Worm (Caenorhabditis elegans) whole organism, L1 larva: ENCODE data around the gene rpl-22.

ENCODE experiments used
- alr-1 ChIP-seq: fragments of 200-800 bp; sonication (Bioruptor generic); optimal IDR thresholded peaks from 2 replicates; lab custom pipeline; 2018; ENCODE audit warnings: borderline replicate concordance, mild to moderate bottlenecking, missing genetic modification characterization, missing compliant biosample characterization
- aly-2 ChIP-seq: fragments of 150-350 bp; optimal IDR thresholded peaks from 2 replicates; lab custom pipeline; 2014; ENCODE audit warnings: missing biosample characterization, missing genetic modification characterization
- blmp-1 ChIP-seq: fragments of 150-350 bp; optimal IDR thresholded peaks from 2 replicates; lab custom pipeline; 2014; ENCODE audit warnings: missing biosample characterization, missing genetic modification characterization
- ceh-8 ChIP-seq: fragments of 200-800 bp; sonication (Bioruptor generic); optimal IDR thresholded peaks from 2 replicates; lab custom pipeline; 2018; ENCODE audit warnings: mild to moderate bottlenecking, missing genetic modification characterization, moderate library complexity, missing compliant biosample characterization
- ceh-82 ChIP-seq, 3 experiments: fragments of 150-350 bp in 1 of 3; sonication (generic microtip) in 2 of 3; optimal IDR thresholded peaks; 2 replicates each; lab custom pipeline; 2014 to 2017; ENCODE audit warnings: missing biosample characterization in 3 of 3, missing genetic modification characterization in 3 of 3
- dpl-1 ChIP-seq, 3 experiments: fragments of 150-350 bp in 2 of 3; sonication (generic microtip) in 1 of 3; optimal IDR thresholded peaks; 2 replicates each; lab custom pipeline; 2014 to 2017; ENCODE audit warnings: missing biosample characterization in 3 of 3, missing genetic modification characterization in 3 of 3, missing genetic modification reagents in 3 of 3
- dsc-1 ChIP-seq: sonication (generic microtip); optimal IDR thresholded peaks from 2 replicates; lab custom pipeline; 2016; ENCODE audit warnings: mild to moderate bottlenecking, missing genetic modification characterization, missing compliant biosample characterization
- efl-3 ChIP-seq: fragments of 200-800 bp; sonication (Bioruptor generic); optimal IDR thresholded peaks from 2 replicates; lab custom pipeline; 2018; ENCODE audit warnings: mild to moderate bottlenecking, missing genetic modification characterization, missing compliant biosample characterization
- egl-13 ChIP-seq: sonication (generic microtip); optimal IDR thresholded peaks from 2 replicates; lab custom pipeline; 2016; ENCODE audit warnings: missing genotype, missing genetic modification reagents, missing genetic modification characterization, missing compliant biosample characterization
- egl-27 ChIP-seq, 2 experiments: fragments of 150-350 bp in 1 of 2; sonication (generic microtip); optimal IDR thresholded peaks; 3 replicates each; lab custom pipeline; 2017 to 2018; ENCODE audit warnings: missing biosample characterization in 2 of 2, missing genetic modification characterization in 2 of 2, missing genetic modification reagents in 2 of 2
- elt-2 ChIP-seq: sonication (generic microtip); optimal IDR thresholded peaks from 2 replicates; lab custom pipeline; 2016; ENCODE audit warnings: missing genetic modification characterization, mild to moderate bottlenecking, inconsistent platforms, missing compliant biosample characterization, missing genetic modification reagents
- elt-3 ChIP-seq, 6 experiments: fragments of 150-350 bp in 1 of 6; sonication (generic microtip); optimal IDR thresholded peaks; 2 replicates each; lab custom pipeline; 2017 to 2018; ENCODE audit warnings: missing biosample characterization in 6 of 6, missing genetic modification characterization in 6 of 6, inconsistent platforms in 1 of 6
- fkh-8 ChIP-seq: sonication (generic microtip); optimal IDR thresholded peaks from 2 replicates; lab custom pipeline; 2016; ENCODE audit warnings: mild to moderate bottlenecking, missing genetic modification characterization, missing compliant biosample characterization
- hpl-2 ChIP-seq: fragments of 150-350 bp; optimal IDR thresholded peaks from 2 replicates; lab custom pipeline; 2014; ENCODE audit warnings: missing biosample characterization, missing genetic modification reagents, missing genetic modification characterization
- lin-14 ChIP-seq: fragments of 200-800 bp; sonication (Bioruptor generic); optimal IDR thresholded peaks from 2 replicates; lab custom pipeline; 2018; ENCODE audit warnings: mild to moderate bottlenecking, missing genetic modification characterization, moderate library complexity, missing compliant biosample characterization
- mdl-1 ChIP-seq, 2 experiments: fragments of 150-350 bp; optimal IDR thresholded peaks; 2 replicates each; lab custom pipeline; 2014 to 2017; ENCODE audit warnings: missing biosample characterization in 2 of 2, missing genetic modification characterization in 2 of 2, inconsistent platforms in 1 of 2
- mef-2 ChIP-seq: fragments of 150-350 bp; optimal IDR thresholded peaks from 2 replicates; lab custom pipeline; 2014; ENCODE audit warnings: missing biosample characterization, missing genetic modification characterization
- nhr-237 ChIP-seq: fragments of 150-350 bp; optimal IDR thresholded peaks from 2 replicates; lab custom pipeline; 2014; ENCODE audit warnings: missing biosample characterization, missing genetic modification characterization
- nhr-47 ChIP-seq: sonication (generic microtip); optimal IDR thresholded peaks from 2 replicates; lab custom pipeline; 2016; ENCODE audit warnings: mild to moderate bottlenecking, missing genetic modification characterization, moderate library complexity, missing compliant biosample characterization
- nhr-71 ChIP-seq: sonication (generic microtip); optimal IDR thresholded peaks from 2 replicates; lab custom pipeline; 2016; ENCODE audit warnings: mild to moderate bottlenecking, missing genetic modification characterization, moderate library complexity, missing compliant biosample characterization
- pag-3 ChIP-seq: sonication (generic microtip); optimal IDR thresholded peaks from 2 replicates; lab custom pipeline; 2017; ENCODE audit warnings: missing genetic modification characterization, mild to moderate bottlenecking, missing compliant biosample characterization, antibody characterized with exemption, borderline replicate concordance; ENCODE audit not compliant: insufficient read depth
- pax-3 ChIP-seq: fragments of 200-800 bp; sonication (Bioruptor generic); optimal IDR thresholded peaks from 2 replicates; lab custom pipeline; 2018; ENCODE audit warnings: mild to moderate bottlenecking, missing genetic modification characterization, moderate library complexity, missing compliant biosample characterization
- pqm-1 ChIP-seq: sonication (generic microtip); optimal IDR thresholded peaks from 3 replicates; lab custom pipeline; 2017; ENCODE audit warnings: missing biosample characterization, missing genetic modification characterization
- snpc-4 ChIP-seq: fragments of 150-350 bp; optimal IDR thresholded peaks from 2 replicates; lab custom pipeline; 2014; ENCODE audit warnings: missing biosample characterization, missing genetic modification characterization
- sox-4 ChIP-seq: sonication (generic microtip); optimal IDR thresholded peaks from 2 replicates; lab custom pipeline; 2016; ENCODE audit warnings: missing genetic modification characterization, missing compliant biosample characterization
- swsn-7 ChIP-seq: sonication (generic microtip); optimal IDR thresholded peaks from 2 replicates; lab custom pipeline; 2016; ENCODE audit warnings: missing genetic modification characterization, missing compliant biosample characterization
- tbx-2 ChIP-seq: sonication (generic microtip); optimal IDR thresholded peaks from 2 replicates; lab custom pipeline; 2016; ENCODE audit warnings: missing genetic modification characterization, missing compliant biosample characterization
- unc-130 ChIP-seq: fragments of 150-350 bp; optimal IDR thresholded peaks from 2 replicates; lab custom pipeline; 2017; ENCODE audit warnings: missing biosample characterization, missing genetic modification characterization, inconsistent platforms
- unc-30 ChIP-seq: sonication (generic microtip); optimal IDR thresholded peaks from 2 replicates; lab custom pipeline; 2017; ENCODE audit warnings: missing biosample characterization, missing genetic modification characterization
- unc-86 ChIP-seq: sonication (generic microtip); optimal IDR thresholded peaks from 2 replicates; lab custom pipeline; 2016; ENCODE audit warnings: missing genetic modification characterization, missing compliant biosample characterization

The rpl-22 gene

DNA sequence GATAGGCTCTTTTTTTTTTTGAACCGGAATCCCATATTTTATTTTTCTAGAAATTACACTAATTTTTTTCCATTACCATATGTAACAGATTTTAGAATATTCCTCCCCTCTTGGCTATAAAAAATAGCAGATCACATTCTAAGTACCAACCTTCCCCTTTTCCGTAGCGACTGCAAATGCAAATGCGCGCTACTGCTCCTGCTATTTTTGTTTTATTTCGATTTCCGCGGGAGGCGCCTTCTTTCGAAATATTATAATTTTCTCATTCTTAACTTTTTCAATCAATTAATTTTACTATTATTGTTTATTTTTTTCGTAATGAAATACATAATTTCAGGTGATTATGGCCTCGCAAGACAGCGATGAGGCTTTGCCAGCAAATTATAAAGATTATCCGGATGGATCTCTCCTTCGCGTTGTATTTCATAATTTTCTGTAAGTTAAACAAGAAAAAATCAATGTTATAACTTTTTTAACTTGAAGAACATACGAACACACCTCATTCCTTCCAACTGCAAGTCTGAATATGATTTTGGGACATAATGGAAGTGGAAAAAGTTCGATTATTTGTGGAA, 6.5 kb downstream of the rpl-22 start, which contains the start of gene smc-5 (continued):
- no peak for TF ChIP-seq egl-27 (tag; optimal IDR thresholded peaks at IDR 0.05; lab: Kevin White, UChicago)

- TF ChIP-seq nhr-47 (tag; lab: Kevin White, UChicago) (peak; percentile 26), nhr-71 (tag; lab: Kevin White, UChicago) (peak; percentile 8), dsc-1 (tag; lab: Kevin White, UChicago) (peak; percentile 92), pax-3 (peak; percentile 33), blmp-1 (tag; lab: Kevin White, UChicago) (no peak), sox-4 (peak; percentile 2)
Observed at ce11 chrII:5066967-5067366, 11.6 kb downstream of the rpl-22 start.

DNA sequence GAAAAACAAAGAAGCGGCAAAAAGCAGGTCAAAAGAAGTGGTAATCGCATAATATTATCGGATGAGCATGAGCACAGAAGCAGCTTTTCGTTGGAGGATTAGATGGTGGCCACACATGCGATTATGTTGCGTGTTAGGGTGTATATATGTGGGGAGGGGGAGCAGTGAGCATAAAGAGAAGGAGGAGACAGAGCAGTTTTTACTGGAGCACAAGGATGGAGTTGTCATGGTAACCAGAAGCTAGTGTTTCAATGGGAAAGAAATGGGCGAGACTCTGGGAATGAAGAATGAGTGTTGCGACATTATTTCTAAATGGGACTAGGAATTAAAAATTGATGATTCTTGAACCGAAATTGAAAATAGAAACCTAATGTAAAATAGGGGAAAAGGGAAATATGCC, 12.5 kb downstream of the rpl-22 start, which contains the start of gene C27A2.8:
C27A2.8 (minus strand) TSS at position 117 of the 400 bp plus-strand sequence.
- TF ChIP-seq pag-3 (tag; lab: Kevin White, UChicago) (no peak), snpc-4 (tag; lab: Kevin White, UChicago) (no peak), nhr-237 (tag; lab: Kevin White, UChicago) (no peak), lin-14 (no peak), egl-13 (peak; percentile 42), unc-86 (tag; lab: Kevin White, UChicago) (no peak), dsc-1 (tag; lab: Kevin White, UChicago) (peak; percentile 64), fkh-8 (tag; lab: Kevin White, UChicago) (peak; percentile 76), ceh-8 (GFP tag; lab: Kevin White, UChicago) (no peak)

DNA sequence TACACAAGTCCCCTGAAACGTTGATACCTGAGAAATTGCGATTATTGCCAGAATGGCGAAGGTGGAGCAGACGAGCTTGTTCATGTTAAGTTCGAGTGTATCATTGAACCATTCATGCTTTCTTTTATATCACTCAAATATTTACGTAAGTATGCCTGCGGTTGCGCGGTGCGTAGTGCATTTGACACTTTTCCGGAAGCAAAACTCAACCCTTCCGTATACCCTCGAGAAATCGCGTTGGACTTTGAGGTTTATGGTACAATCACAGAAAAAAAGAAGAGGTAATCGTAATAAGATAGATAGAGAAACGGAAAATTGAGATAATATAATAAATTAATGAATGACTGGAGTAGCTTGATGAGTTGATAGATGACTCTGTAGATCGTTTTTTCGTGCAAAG, 14.1 kb downstream of the rpl-22 start, which contains the start of gene idpb-2:
idpb-2 (minus strand) TSS at position 101 of the 400 bp plus-strand sequence.
- no peak for TF ChIP-seq mef-2 (tag; lab: Kevin White, UChicago)
- TF ChIP-seq elt-2 (tag; lab: Kevin White, UChicago) = no peak
- TF ChIP-seq unc-30 (tag; lab: Kevin White, UChicago) = no peak
- no peak for TF ChIP-seq alr-1 (tag; lab: Kevin White, UChicago)
- no peak for TF ChIP-seq hpl-2 (GFP tag; lab: Kevin White, UChicago)
- TF ChIP-seq snpc-4 (tag; lab: Kevin White, UChicago) = no peak
- no peak for TF ChIP-seq aly-2
- no peak for TF ChIP-seq mdl-1 (tag; optimal IDR thresholded peaks at IDR 0.05; lab: Kevin White, UChicago)
- TF ChIP-seq elt-3 (tag; optimal IDR thresholded peaks at IDR 0.05; lab: Kevin White, UChicago) = no peak
- TF ChIP-seq unc-130 (tag; lab: Kevin White, UChicago) = no peak
- TF ChIP-seq pqm-1 (tag; lab: Kevin White, UChicago) = no peak
- TF ChIP-seq dpl-1 (GFP tag; optimal IDR thresholded peaks at IDR 0.05; lab: Kevin White, UChicago) = no peak

DNA sequence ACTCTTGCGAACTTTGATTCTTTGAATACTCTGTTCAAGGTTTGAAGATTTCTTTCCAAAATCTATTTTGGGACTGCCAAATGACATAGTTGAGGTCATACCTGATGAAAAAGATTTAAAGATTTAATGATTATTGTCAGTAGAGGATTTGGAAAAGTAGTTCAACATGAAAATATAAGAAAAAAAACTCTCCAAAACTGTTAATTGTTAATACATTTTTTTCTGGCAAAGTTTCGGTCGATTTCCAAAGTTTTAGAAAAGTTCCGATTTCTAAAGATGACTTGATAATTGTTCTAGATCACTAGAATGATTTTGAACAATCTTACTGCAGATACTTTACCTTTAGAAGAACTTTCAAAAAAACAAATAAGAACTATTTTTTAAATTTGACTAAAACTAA, 15.8 kb downstream of the rpl-22 start, which contains the start of gene C27A2.7:
C27A2.7 (minus strand) TSS at position 101 of the 400 bp plus-strand sequence.
- no peak for TF ChIP-seq ceh-82 (tag; optimal IDR thresholded peaks at IDR 0.05; lab: Kevin White, UChicago)
- no peak for TF ChIP-seq tbx-2 (tag; lab: Kevin White, UChicago)
- TF ChIP-seq fkh-8 (tag; lab: Kevin White, UChicago) = no peak
- TF ChIP-seq swsn-7 = no peak
- TF ChIP-seq efl-3 (GFP tag; lab: Kevin White, UChicago) = no peak
